ENCODE assay signal across 3 worm cellular contexts in genomic region chrX:2385453-2385852, ce11.
TF ChIP-seq lines count a peak whose summit lies in the region.

Gene F47G3.1 (plus strand): TSS chrX:2385753.

TF ChIP-seq in whole organism, L1 larva, 84 proteins besides CTCF, POLR2A, EP300 and RAD21:
- peak; percentile 61 for TF ChIP-seq nhr-85 (tag; lab: Kevin White, UChicago)
- TF ChIP-seq unc-98 (GFP tag; IDR thresholded peaks at IDR 0.05; lab: Robert Waterston, UW) = no peak
- no peak for TF ChIP-seq lin-15B (tag; optimal IDR thresholded peaks at IDR 0.05; lab: Kevin White, UChicago)
- TF ChIP-seq nhr-90 (tag; optimal IDR thresholded peaks at IDR 0.05; lab: Kevin White, UChicago; ENCODE audit: poor library complexity) = no peak
- TF ChIP-seq elt-3 (tag; optimal IDR thresholded peaks at IDR 0.05; lab: Kevin White, UChicago) = peak in 1 of 6 experiments; percentile 9
- TF ChIP-seq irx-1 (tag; optimal IDR thresholded peaks at IDR 0.05; lab: Kevin White, UChicago) = no peak
- TF ChIP-seq ces-1 (GFP tag; optimal IDR thresholded peaks at IDR 0.05; lab: Kevin White, UChicago) = no peak
- TF ChIP-seq sup-37 (GFP tag; optimal IDR thresholded peaks at IDR 0.05; lab: Kevin White, UChicago) = no peak
- no peak for TF ChIP-seq nhr-20 (tag; optimal IDR thresholded peaks at IDR 0.05; lab: Kevin White, UChicago)
- TF ChIP-seq mdl-1 (tag; optimal IDR thresholded peaks at IDR 0.05; lab: Kevin White, UChicago) = no peak
- TF ChIP-seq ceh-8 (GFP tag; optimal IDR thresholded peaks at IDR 0.05; lab: Kevin White, UChicago) = no peak
- TF ChIP-seq ama-1 (optimal IDR thresholded peaks at IDR 0.05; lab: Kevin White, UChicago) = no peak
- no peak for TF ChIP-seq egl-13 (tag; optimal IDR thresholded peaks at IDR 0.05; lab: Kevin White, UChicago)
- TF ChIP-seq blmp-1 (tag; optimal IDR thresholded peaks at IDR 0.05; lab: Kevin White, UChicago) = peak; percentile 39
- TF ChIP-seq unc-130 (tag; optimal IDR thresholded peaks at IDR 0.05; lab: Kevin White, UChicago) = no peak
- no peak for TF ChIP-seq ztf-4 (tag; optimal IDR thresholded peaks at IDR 0.05; lab: Kevin White, UChicago)

TF ChIP-seq in whole organism, L4 larva, 104 proteins besides CTCF, POLR2A, EP300 and RAD21:
- TF ChIP-seq mdt-29 (GFP tag; IDR thresholded peaks at IDR 0.05; lab: Robert Waterston, UW) = no peak
- peak; percentile 43 for TF ChIP-seq mxl-3 (GFP tag; optimal IDR thresholded peaks at IDR 0.05; lab: Kevin White, UChicago)
- TF ChIP-seq mxl-2 (GFP tag; conservative IDR thresholded peaks at IDR 0.05; lab: Robert Waterston, UW) = no peak
- no peak for TF ChIP-seq nhr-42 (GFP tag; IDR thresholded peaks at IDR 0.05; lab: Robert Waterston, UW)
- peak; percentile 34 for TF ChIP-seq hlh-11 (tag; optimal IDR thresholded peaks at IDR 0.05; lab: Kevin White, UChicago)
- TF ChIP-seq madf-9 (GFP tag; conservative IDR thresholded peaks at IDR 0.05; lab: Robert Waterston, UW) = 0 out of 2 replicates have a peak, but pooled peaks have one; percentile 28
- TF ChIP-seq aha-1 (tag; lab: Kevin White, UChicago) = peak; percentile 16

TF ChIP-seq in whole organism, young adult, 124 proteins besides CTCF, POLR2A, EP300 and RAD21:
- peak; percentile 45; the same call in 1 of the 2 replicates for TF ChIP-seq zfh-2 (GFP tag; conservative IDR thresholded peaks at IDR 0.05; lab: Robert Waterston, UW)
- TF ChIP-seq sea-2 (GFP tag; IDR thresholded peaks at IDR 0.05; lab: Robert Waterston, UW) = no peak
